Worm (Caenorhabditis elegans) whole organism, L2 larva: ENCODE data around the gene ZK1307.4.

Experiments used
- C34F6.9 ChIP-seq: fragments of 150-350 bp; optimal IDR thresholded peaks from 2 replicates; lab custom pipeline; 2014; ENCODE audit warnings: missing biosample characterization, missing genetic modification characterization
- F13H6.1 ChIP-seq: sonication (generic microtip); optimal IDR thresholded peaks from 2 replicates; lab custom pipeline; 2016; ENCODE audit warnings: missing genetic modification characterization, missing compliant biosample characterization
- R02D3.7 ChIP-seq: fragments of 150-350 bp; optimal IDR thresholded peaks from 2 replicates; lab custom pipeline; 2014; ENCODE audit warnings: missing biosample characterization, missing genetic modification characterization
- Y55F3AM.14 ChIP-seq: fragments of 200-800 bp; sonication (Bioruptor generic); optimal IDR thresholded peaks from 2 replicates; lab custom pipeline; 2018; ENCODE audit warnings: mild to moderate bottlenecking, missing genetic modification characterization, missing compliant biosample characterization
- ZK546.5 ChIP-seq: sonication (generic microtip); optimal IDR thresholded peaks from 2 replicates; lab custom pipeline; 2017; ENCODE audit warnings: missing biosample characterization, missing genetic modification characterization
- aly-2 ChIP-seq: fragments of 150-350 bp; optimal IDR thresholded peaks from 2 replicates; lab custom pipeline; 2014; ENCODE audit warnings: missing biosample characterization, missing genetic modification characterization
- ama-1 ChIP-seq: fragments of 150-350 bp; optimal IDR thresholded peaks from 2 replicates; lab custom pipeline; 2018; ENCODE audit warnings: inconsistent platforms
- blmp-1 ChIP-seq: sonication (generic microtip); optimal IDR thresholded peaks from 2 replicates; lab custom pipeline; 2017; ENCODE audit warnings: missing genetic modification characterization, mild to moderate bottlenecking, missing compliant biosample characterization, antibody characterized with exemption, moderate library complexity; ENCODE audit not compliant: insufficient read depth
- ceh-16 ChIP-seq: fragments of 150-350 bp; optimal IDR thresholded peaks from 2 replicates; lab custom pipeline; 2014; ENCODE audit warnings: missing biosample characterization, missing genetic modification characterization
- crh-2 ChIP-seq: sonication (generic microtip); optimal IDR thresholded peaks from 2 replicates; lab custom pipeline; 2017; ENCODE audit warnings: missing biosample characterization, missing genetic modification characterization
- dmd-4 ChIP-seq: sonication (generic microtip); optimal IDR thresholded peaks from 2 replicates; lab custom pipeline; 2017; ENCODE audit warnings: missing biosample characterization, missing genetic modification characterization
- elt-1 ChIP-seq: fragments of 150-350 bp; optimal IDR thresholded peaks from 2 replicates; lab custom pipeline; 2014; ENCODE audit warnings: missing biosample characterization, missing genetic modification characterization
- elt-3 ChIP-seq: sonication (generic microtip); optimal IDR thresholded peaks from 2 replicates; lab custom pipeline; 2017; ENCODE audit warnings: missing biosample characterization, missing genetic modification characterization
- fos-1 ChIP-seq: fragments of 150-350 bp; optimal IDR thresholded peaks from 2 replicates; lab custom pipeline; 2014; ENCODE audit warnings: missing biosample characterization, missing genetic modification characterization
- gmeb-1 ChIP-seq: fragments of 150-350 bp; optimal IDR thresholded peaks from 2 replicates; lab custom pipeline; 2014; ENCODE audit warnings: missing biosample characterization, missing genetic modification characterization
- lin-11 ChIP-seq: fragments of 150-350 bp; sonication (generic microtip); optimal IDR thresholded peaks from 2 replicates; lab custom pipeline; 2014; ENCODE audit warnings: missing biosample characterization, missing genetic modification characterization, inconsistent platforms, mixed read lengths
- lin-13 ChIP-seq: fragments of 150-350 bp; optimal IDR thresholded peaks from 2 replicates; lab custom pipeline; 2014; ENCODE audit warnings: missing biosample characterization, missing genetic modification reagents, missing genetic modification characterization
- lin-39 ChIP-seq: fragments of 150-350 bp; optimal IDR thresholded peaks from 2 replicates; lab custom pipeline; 2014; ENCODE audit warnings: missing biosample characterization, missing genetic modification reagents, missing genetic modification characterization
- lsy-2 ChIP-seq, 2 experiments: fragments of 150-350 bp in 1 of 2; sonication (generic microtip) in 1 of 2; optimal IDR thresholded peaks; 2 replicates each; lab custom pipeline; 2014 to 2017; ENCODE audit warnings: missing biosample characterization in 2 of 2, missing genetic modification characterization in 2 of 2
- mab-5 ChIP-seq: fragments of 150-350 bp; optimal IDR thresholded peaks from 2 replicates; lab custom pipeline; 2014; ENCODE audit warnings: missing biosample characterization, missing genetic modification characterization
- mdl-1 ChIP-seq, 2 experiments: fragments of 150-350 bp in 1 of 2; sonication (generic microtip) in 1 of 2; optimal IDR thresholded peaks; 2 replicates each; lab custom pipeline; 2017; ENCODE audit warnings: missing biosample characterization in 2 of 2, missing genetic modification characterization in 2 of 2
- nhr-10 ChIP-seq: sonication (generic microtip); optimal IDR thresholded peaks from 2 replicates; lab custom pipeline; 2017; ENCODE audit warnings: missing biosample characterization, missing genetic modification characterization
- nhr-12 ChIP-seq: fragments of 150-350 bp; optimal IDR thresholded peaks from 2 replicates; lab custom pipeline; 2014; ENCODE audit warnings: missing biosample characterization, missing genetic modification characterization
- nhr-129 ChIP-seq: fragments of 150-350 bp; optimal IDR thresholded peaks from 2 replicates; lab custom pipeline; 2014; ENCODE audit warnings: missing biosample characterization, missing genetic modification characterization
- nhr-21 ChIP-seq: fragments of 150-350 bp; optimal IDR thresholded peaks from 2 replicates; lab custom pipeline; 2014; ENCODE audit warnings: missing biosample characterization, missing genetic modification characterization
- nhr-23 ChIP-seq: fragments of 150-350 bp; optimal IDR thresholded peaks from 2 replicates; lab custom pipeline; 2014; ENCODE audit warnings: missing biosample characterization, missing genetic modification reagents, missing genetic modification characterization
- nhr-237 ChIP-seq: fragments of 150-350 bp; optimal IDR thresholded peaks from 2 replicates; lab custom pipeline; 2014; ENCODE audit warnings: missing biosample characterization, missing genetic modification characterization
- nhr-6 ChIP-seq: fragments of 150-350 bp; optimal IDR thresholded peaks from 2 replicates; lab custom pipeline; 2014; ENCODE audit warnings: missing biosample characterization, missing genetic modification characterization
- nhr-77 ChIP-seq: fragments of 150-350 bp; optimal IDR thresholded peaks from 2 replicates; lab custom pipeline; 2014; ENCODE audit warnings: missing biosample characterization, missing genetic modification characterization
- peb-1 ChIP-seq: fragments of 150-350 bp; optimal IDR thresholded peaks from 2 replicates; lab custom pipeline; 2014; ENCODE audit warnings: missing biosample characterization, missing genetic modification characterization
- skn-1 ChIP-seq: sonication (generic microtip); optimal IDR thresholded peaks from 2 replicates; lab custom pipeline; 2017; ENCODE audit warnings: missing biosample characterization, missing genetic modification characterization
- sma-3 ChIP-seq: sonication (generic microtip); optimal IDR thresholded peaks from 2 replicates; lab custom pipeline; 2016; ENCODE audit warnings: missing genetic modification reagents, missing genetic modification characterization, missing compliant biosample characterization
- sma-9 ChIP-seq, 2 experiments: fragments of 150-350 bp in 1 of 2; sonication (generic microtip) in 1 of 2; optimal IDR thresholded peaks; 2 replicates each; lab custom pipeline; 2014 to 2016; ENCODE audit warnings: missing genetic modification characterization in 2 of 2, mild to moderate bottlenecking in 1 of 2, missing biosample characterization in 1 of 2, missing compliant biosample characterization in 1 of 2, missing genetic modification reagents in 1 of 2, moderate library complexity in 1 of 2
- snpc-4 ChIP-seq: fragments of 150-350 bp; optimal IDR thresholded peaks from 2 replicates; lab custom pipeline; 2014; ENCODE audit warnings: missing biosample characterization, missing genetic modification characterization
- unc-39 ChIP-seq: fragments of 150-350 bp; optimal IDR thresholded peaks from 2 replicates; lab custom pipeline; 2014; ENCODE audit warnings: missing biosample characterization, missing genetic modification characterization
- unc-55 ChIP-seq: fragments of 150-350 bp; sonication (generic microtip); optimal IDR thresholded peaks from 3 replicates; lab custom pipeline; 2014; ENCODE audit warnings: missing biosample characterization, missing genetic modification reagents, missing genetic modification characterization
- unc-62 ChIP-seq: fragments of 150-350 bp; optimal IDR thresholded peaks from 2 replicates; lab custom pipeline; 2014; ENCODE audit warnings: missing biosample characterization, missing genetic modification reagents, missing genetic modification characterization
- zag-1 ChIP-seq: fragments of 150-350 bp; optimal IDR thresholded peaks from 2 replicates; lab custom pipeline; 2014; ENCODE audit warnings: missing biosample characterization, missing genetic modification characterization
- ztf-1 ChIP-seq: fragments of 200-800 bp; sonication (Bioruptor generic); conservative IDR thresholded peaks from 2 replicates; pipeline ENCODE4 v1.3.6; 2022; ENCODE audit warnings: missing genetic modification characterization, missing compliant biosample characterization
- ztf-11 ChIP-seq: sonication (generic microtip); optimal IDR thresholded peaks from 2 replicates; lab custom pipeline; 2017; ENCODE audit warnings: missing biosample characterization, missing genetic modification characterization
- ztf-4 ChIP-seq: fragments of 150-350 bp; optimal IDR thresholded peaks from 2 replicates; lab custom pipeline; 2014; ENCODE audit warnings: missing biosample characterization, missing genetic modification characterization

ZK1307.4 gene

ce11 chrII:9680493-9680892 lies 28.9 kb upstream of the ZK1307.4 start, which contains the start of gene ZK1320.13:
Gene ZK1320.13, plus strand, starts transcription at chrII:9680793.
- no peak for TF ChIP-seq ama-1 (lab: Kevin White, UChicago)
- TF ChIP-seq skn-1: no peak
- no peak for TF ChIP-seq aly-2
- TF ChIP-seq peb-1 (tag; lab: Kevin White, UChicago): no peak
- no peak for TF ChIP-seq elt-1 (tag; lab: Kevin White, UChicago)
- TF ChIP-seq lin-39 (tag; lab: Kevin White, UChicago): no peak
- TF ChIP-seq nhr-237: no peak
- TF ChIP-seq nhr-129: no peak
- TF ChIP-seq lin-13 (GFP tag; lab: Kevin White, UChicago): no peak
- no peak for TF ChIP-seq nhr-10 (tag; lab: Kevin White, UChicago)
- no peak for TF ChIP-seq lin-11 (tag; lab: Kevin White, UChicago)
- no peak for TF ChIP-seq Y55F3AM.14 (GFP tag; lab: Kevin White, UChicago)
- no peak for TF ChIP-seq nhr-21 (tag; lab: Kevin White, UChicago)
- no peak for TF ChIP-seq gmeb-1 (tag; lab: Kevin White, UChicago)
- no peak for TF ChIP-seq blmp-1 (tag; lab: Kevin White, UChicago)

DNA sequence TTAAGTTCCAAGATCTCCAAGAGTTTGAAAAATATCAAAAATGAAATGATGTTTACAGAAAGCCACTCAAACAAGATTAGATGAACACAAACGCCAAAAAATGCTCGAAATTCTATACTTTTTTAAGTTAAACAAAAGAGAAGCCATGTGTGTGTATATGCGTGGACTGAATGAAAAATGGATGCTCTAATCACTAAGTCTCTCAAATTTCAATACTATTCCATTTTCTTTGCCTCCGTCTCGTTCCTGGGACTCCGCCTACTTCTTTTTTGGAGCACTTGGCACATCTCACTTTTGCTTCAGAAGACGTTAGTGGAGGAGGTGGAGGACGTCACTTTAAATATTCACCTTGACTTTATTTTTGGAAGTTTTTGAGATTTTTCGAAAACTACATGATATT lies 28.2 kb upstream of the ZK1307.4 start:
- TF ChIP-seq C34F6.9 (tag; lab: Kevin White, UChicago) (peak; percentile 34), unc-55 (GFP tag; lab: Kevin White, UChicago) (peak; percentile 65), nhr-12 (tag; lab: Kevin White, UChicago) (no peak), nhr-129 (no peak), lin-13 (GFP tag; lab: Kevin White, UChicago) (no peak)

ce11 chrII:9677470-9677869 lies 25.9 kb upstream of the ZK1307.4 start:
- TF ChIP-seq fos-1 (peak; percentile 40), crh-2 (tag; lab: Kevin White, UChicago) (peak; percentile 50), elt-3 (no peak)

DNA sequence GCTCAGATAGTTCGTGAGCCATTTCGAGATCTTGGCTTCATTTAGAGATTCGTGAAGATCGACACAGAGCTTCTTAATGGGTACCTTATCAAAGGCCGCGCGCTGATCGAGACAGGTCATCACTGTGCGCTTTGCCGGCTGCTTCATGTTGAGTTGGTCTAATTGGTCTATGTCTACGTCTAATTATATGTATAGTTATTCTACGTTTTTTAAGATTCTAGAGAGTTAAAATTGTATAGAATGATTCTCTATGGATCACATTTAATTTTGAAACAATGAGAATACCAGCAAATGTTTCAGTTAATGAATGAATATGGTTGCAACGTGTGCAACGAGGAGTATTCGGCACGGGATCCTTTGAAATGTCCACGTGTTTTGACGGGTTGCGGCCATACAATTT lies 23.1 kb upstream of the ZK1307.4 start, which contains the start of gene arc-1:
Gene arc-1 (plus strand): TSS at position 301 of the 400 bp plus-strand sequence.
- TF ChIP-seq elt-1 (tag; lab: Kevin White, UChicago): no peak
- TF ChIP-seq nhr-21 (tag; lab: Kevin White, UChicago): no peak
- no peak for TF ChIP-seq dmd-4 (tag; lab: Kevin White, UChicago)
- no peak for TF ChIP-seq nhr-10 (tag; lab: Kevin White, UChicago)
- TF ChIP-seq ztf-11 (tag; lab: Kevin White, UChicago): no peak

ce11 chrII:9671308-9671707 lies 19.7 kb upstream of the ZK1307.4 start, which contains the start of gene ZK1320.7:
Gene ZK1320.7, plus strand, starts transcription at chrII:9671608.
- TF ChIP-seq ceh-16 (tag; lab: Kevin White, UChicago) (no peak), R02D3.7 (no peak), C34F6.9 (tag; lab: Kevin White, UChicago) (no peak), F13H6.1 (tag; lab: Kevin White, UChicago) (no peak), ZK546.5 (tag; lab: Kevin White, UChicago) (no peak), nhr-129 (no peak), nhr-77 (tag; lab: Kevin White, UChicago) (no peak)
- TF ChIP-seq, all 48 proteins: peak for 0

- TF ChIP-seq C34F6.9 (tag; lab: Kevin White, UChicago) (peak; percentile 78), ztf-4 (tag; lab: Kevin White, UChicago) (no peak), unc-62 (GFP tag; lab: Kevin White, UChicago) (no peak), R02D3.7 (peak; percentile 86), skn-1 (no peak), zag-1 (tag; lab: Kevin White, UChicago) (no peak), sma-9 (GFP tag; optimal IDR thresholded peaks at IDR 0.05; lab: Kevin White, UChicago) (peak; percentile 49), sma-9 (tag; optimal IDR thresholded peaks at IDR 0.05; lab: Kevin White, UChicago) (no peak), nhr-12 (tag; lab: Kevin White, UChicago) (no peak), unc-39 (tag; lab: Kevin White, UChicago) (no peak), elt-1 (tag; lab: Kevin White, UChicago) (no peak), aly-2 (no peak), lin-13 (GFP tag; lab: Kevin White, UChicago) (peak; percentile 38), blmp-1 (tag; lab: Kevin White, UChicago) (no peak), nhr-21 (tag; lab: Kevin White, UChicago) (peak; percentile 26), crh-2 (tag; lab: Kevin White, UChicago) (peak; percentile 67), ama-1 (lab: Kevin White, UChicago) (no peak), lsy-2 (tag; optimal IDR thresholded peaks at IDR 0.05; lab: Kevin White, UChicago) (peak; percentile 5 to 85), ZK546.5 (tag; lab: Kevin White, UChicago) (no peak), nhr-6 (tag; lab: Kevin White, UChicago) (no peak), nhr-23 (no peak), ztf-1 (GFP tag; lab: Robert Waterston, UW) (no peak), snpc-4 (tag; lab: Kevin White, UChicago) (no peak), unc-55 (GFP tag; lab: Kevin White, UChicago) (peak; percentile 83), gmeb-1 (tag; lab: Kevin White, UChicago) (peak; percentile 63), mdl-1 (tag; optimal IDR thresholded peaks at IDR 0.05; lab: Kevin White, UChicago) (no peak), sma-3 (peak; percentile 32), mab-5 (tag; lab: Kevin White, UChicago) (peak; percentile 7), nhr-129 (peak; percentile 22)
Measured at ce11 chrII:9668959-9669358, 17.4 kb upstream of the ZK1307.4 start, which contains the start of gene taf-8. Gene taf-8, plus strand, starts transcription at chrII:9669318.
